Worm (Caenorhabditis elegans) whole organism, L4 larva: ENCODE results near the gene F01D5.2.
A peak's percentile ranks its signal among the peaks of the same experiment; 100 is the strongest.

Experiments used
- F37D6.2 ChIP-seq: sonication (generic microtip); optimal IDR thresholded peaks from 2 replicates; lab custom pipeline; 2016; ENCODE audit warnings: mild to moderate bottlenecking, missing genetic modification characterization, missing compliant biosample characterization
- T20F7.1 ChIP-seq: fragments of 200-800 bp; sonication (Bioruptor generic); optimal IDR thresholded peaks from 2 replicates; lab custom pipeline; 2018; ENCODE audit warnings: mild to moderate bottlenecking, missing genetic modification characterization, missing compliant biosample characterization
- aha-1 ChIP-seq: fragments of 150-350 bp; peaks from one replicate; lab custom pipeline; 2014; ENCODE audit warnings: missing biosample characterization, missing genetic modification characterization
- aly-2 ChIP-seq: sonication (generic microtip); optimal IDR thresholded peaks from 2 replicates; lab custom pipeline; 2018; ENCODE audit warnings: missing biosample characterization, missing genetic modification characterization
- attf-4 ChIP-seq: sonication (generic microtip); optimal IDR thresholded peaks from 3 replicates; lab custom pipeline; 2017; ENCODE audit warnings: missing biosample characterization, missing genetic modification characterization
- ceh-28 ChIP-seq: fragments of 150-350 bp; optimal IDR thresholded peaks from 2 replicates; lab custom pipeline; 2014; ENCODE audit warnings: missing biosample characterization, missing genetic modification reagents, missing genetic modification characterization
- ceh-32 ChIP-seq: sonication (generic microtip); optimal IDR thresholded peaks from 2 replicates; lab custom pipeline; 2016; ENCODE audit warnings: mild to moderate bottlenecking, missing genetic modification characterization, missing compliant biosample characterization; ENCODE audit not compliant: poor library complexity
- ceh-62 ChIP-seq: sonication (generic microtip); optimal IDR thresholded peaks from 2 replicates; lab custom pipeline; 2017; ENCODE audit warnings: missing biosample characterization, missing genetic modification characterization
- ceh-82 ChIP-seq: sonication (generic microtip); optimal IDR thresholded peaks from 2 replicates; lab custom pipeline; 2017; ENCODE audit warnings: missing biosample characterization, missing genetic modification characterization
- ctbp-1 ChIP-seq: fragments of 200-800 bp; sonication (Bioruptor generic); IDR thresholded peaks from 2 replicates; pipeline ENCODE4 v1.3.6; 2022; ENCODE audit warnings: missing genetic modification reagents, missing genetic modification characterization, missing compliant biosample characterization
- daf-12 ChIP-seq: fragments of 150-350 bp; optimal IDR thresholded peaks from 2 replicates; lab custom pipeline; 2014; ENCODE audit warnings: missing biosample characterization, missing genetic modification reagents, missing genetic modification characterization
- daf-16 ChIP-seq, 3 experiments: sonication (generic microtip); optimal IDR thresholded peaks; 2 replicates each; lab custom pipeline; 2016 to 2017; ENCODE audit warnings: missing genetic modification characterization in 3 of 3, missing genetic modification reagents in 3 of 3, mild to moderate bottlenecking in 2 of 3, missing compliant biosample characterization in 2 of 3, missing biosample characterization in 1 of 3, moderate library complexity in 1 of 3
- daf-19 ChIP-seq: fragments of 200-800 bp; sonication (Bioruptor generic); conservative IDR thresholded peaks from 2 replicates; pipeline ENCODE4 v1.3.6; 2022; ENCODE audit warnings: missing genetic modification characterization, missing compliant biosample characterization
- daf-8 ChIP-seq: fragments of 200-800 bp; sonication (Bioruptor generic); IDR thresholded peaks from 2 replicates; pipeline ENCODE4 v1.3.6; 2022; ENCODE audit warnings: missing genetic modification characterization, missing compliant biosample characterization
- dmd-6 ChIP-seq: fragments of 200-800 bp; sonication (Bioruptor generic); IDR thresholded peaks from 2 replicates; pipeline ENCODE4 v1.3.6; 2022; ENCODE audit warnings: missing genetic modification reagents, missing genetic modification characterization, missing compliant biosample characterization
- dmd-8 ChIP-seq: fragments of 200-800 bp; sonication (Bioruptor generic); IDR thresholded peaks from 2 replicates; pipeline ENCODE4 v1.3.6; 2022; ENCODE audit warnings: missing genetic modification characterization, missing compliant biosample characterization
- egl-43 ChIP-seq: fragments of 200-800 bp; sonication (Bioruptor generic); IDR thresholded peaks from 2 replicates; pipeline ENCODE4 v1.3.6; 2022; ENCODE audit warnings: missing genetic modification reagents, missing genetic modification characterization, missing compliant biosample characterization
- fkh-10 ChIP-seq: fragments of 150-350 bp; optimal IDR thresholded peaks from 2 replicates; lab custom pipeline; 2014; ENCODE audit warnings: missing biosample characterization, missing genetic modification reagents, missing genetic modification characterization
- fos-1 ChIP-seq: fragments of 150-350 bp; optimal IDR thresholded peaks from 2 replicates; lab custom pipeline; 2014; ENCODE audit warnings: missing biosample characterization, missing genetic modification characterization
- gei-8 ChIP-seq: fragments of 200-800 bp; sonication (Bioruptor generic); optimal IDR thresholded peaks from 2 replicates; lab custom pipeline; 2018; ENCODE audit warnings: mild to moderate bottlenecking, missing genetic modification characterization, missing compliant biosample characterization
- hlh-11 ChIP-seq: fragments of 200-800 bp; sonication (Bioruptor generic); optimal IDR thresholded peaks from 2 replicates; lab custom pipeline; 2018; ENCODE audit warnings: mild to moderate bottlenecking, missing genetic modification characterization, missing compliant biosample characterization
- hmg-1.1 ChIP-seq: fragments of 200-800 bp; sonication (Bioruptor generic); IDR thresholded peaks from 2 replicates; pipeline ENCODE4 v1.3.6; 2022; ENCODE audit warnings: missing genetic modification reagents, missing genetic modification characterization, missing compliant biosample characterization
- jun-1 ChIP-seq: fragments of 150-350 bp; optimal IDR thresholded peaks from 2 replicates; lab custom pipeline; 2014; ENCODE audit warnings: missing biosample characterization, missing genetic modification reagents, missing genetic modification characterization
- lim-7 ChIP-seq: fragments of 200-800 bp; sonication (Bioruptor generic); IDR thresholded peaks from 2 replicates; pipeline ENCODE4 v1.3.6; 2022; ENCODE audit warnings: missing genetic modification characterization, missing compliant biosample characterization
- lin-13 ChIP-seq: fragments of 150-350 bp; optimal IDR thresholded peaks from 2 replicates; lab custom pipeline; 2014; ENCODE audit warnings: missing biosample characterization, missing genetic modification reagents, missing genetic modification characterization
- lin-15B ChIP-seq: fragments of 150-350 bp; sonication (generic microtip); optimal IDR thresholded peaks from 3 replicates; lab custom pipeline; 2014; ENCODE audit warnings: missing biosample characterization, missing genetic modification characterization
- lin-29 ChIP-seq: fragments of 200-800 bp; sonication (Bioruptor generic); IDR thresholded peaks from 2 replicates; pipeline ENCODE4 v1.3.6; 2022; ENCODE audit warnings: missing genetic modification reagents, missing genetic modification characterization, missing compliant biosample characterization
- madf-5 ChIP-seq, 2 experiments: fragments of 200-800 bp; sonication (Bioruptor generic); IDR thresholded peaks; 2 replicates each; pipeline ENCODE4 v1.3.6; 2022; ENCODE audit warnings: missing compliant biosample characterization in 2 of 2, missing genetic modification characterization in 2 of 2
- madf-9 ChIP-seq: fragments of 200-800 bp; sonication (Bioruptor generic); conservative IDR thresholded peaks from 2 replicates; pipeline ENCODE4 v1.3.6; 2022; ENCODE audit warnings: missing genetic modification reagents, missing genetic modification characterization, missing compliant biosample characterization
- mdl-1 ChIP-seq, 2 experiments: fragments of 150-350 bp in 1 of 2; sonication (generic microtip) in 1 of 2; optimal IDR thresholded peaks; 2 replicates each; lab custom pipeline; 2014 to 2017; ENCODE audit warnings: missing biosample characterization in 2 of 2, missing genetic modification characterization in 2 of 2
- mxl-2 ChIP-seq: fragments of 200-800 bp; sonication (Bioruptor generic); conservative IDR thresholded peaks from 2 replicates; pipeline ENCODE4 v1.3.6; 2022; ENCODE audit warnings: missing genetic modification reagents, missing genetic modification characterization, missing compliant biosample characterization
- nhr-10 ChIP-seq: fragments of 150-350 bp; optimal IDR thresholded peaks from 2 replicates; lab custom pipeline; 2014; ENCODE audit warnings: missing biosample characterization, missing genetic modification characterization
- nhr-102 ChIP-seq: sonication (generic microtip); optimal IDR thresholded peaks from 2 replicates; lab custom pipeline; 2016; ENCODE audit warnings: mild to moderate bottlenecking, missing genetic modification characterization, moderate library complexity, missing compliant biosample characterization
- nhr-111 ChIP-seq: fragments of 200-800 bp; sonication (Bioruptor generic); optimal IDR thresholded peaks from 2 replicates; lab custom pipeline; 2018; ENCODE audit warnings: mild to moderate bottlenecking, missing genetic modification characterization, missing compliant biosample characterization
- nhr-237 ChIP-seq: sonication (generic microtip); optimal IDR thresholded peaks from 2 replicates; lab custom pipeline; 2017; ENCODE audit warnings: missing biosample characterization, missing genetic modification characterization
- nhr-42 ChIP-seq: fragments of 200-800 bp; sonication (Bioruptor generic); IDR thresholded peaks from 2 replicates; pipeline ENCODE4 v1.3.6; 2022; ENCODE audit warnings: missing genetic modification characterization, missing compliant biosample characterization
- nhr-48 ChIP-seq: sonication (generic microtip); optimal IDR thresholded peaks from 2 replicates; lab custom pipeline; 2016; ENCODE audit warnings: mild to moderate bottlenecking, missing genetic modification characterization, missing compliant biosample characterization
- nhr-6 ChIP-seq: fragments of 150-350 bp; optimal IDR thresholded peaks from 2 replicates; lab custom pipeline; 2014; ENCODE audit warnings: missing biosample characterization, missing genetic modification characterization
- php-3 ChIP-seq: fragments of 200-800 bp; sonication (Bioruptor generic); IDR thresholded peaks from 2 replicates; pipeline ENCODE4 v1.3.6; 2022; ENCODE audit warnings: missing genetic modification reagents, missing genetic modification characterization, missing compliant biosample characterization
- pqm-1 ChIP-seq: sonication (generic microtip); optimal IDR thresholded peaks from 2 replicates; lab custom pipeline; 2017; ENCODE audit warnings: missing biosample characterization, missing genetic modification characterization
- rbr-2 ChIP-seq: sonication (generic microtip); optimal IDR thresholded peaks from 2 replicates; lab custom pipeline; 2016; ENCODE audit warnings: missing genotype, missing genetic modification characterization, missing compliant biosample characterization
- sdz-12 ChIP-seq: fragments of 200-800 bp; sonication (Bioruptor generic); optimal IDR thresholded peaks from 2 replicates; lab custom pipeline; 2018; ENCODE audit warnings: mild to moderate bottlenecking, missing genetic modification characterization, missing compliant biosample characterization
- set-16 ChIP-seq: fragments of 200-800 bp; sonication (Bioruptor generic); IDR thresholded peaks from 2 replicates; pipeline ENCODE4 v1.3.6; 2022; ENCODE audit warnings: missing genetic modification reagents, missing genetic modification characterization, missing compliant biosample characterization
- snpc-1.2 ChIP-seq: fragments of 200-800 bp; sonication (Bioruptor generic); IDR thresholded peaks from 2 replicates; pipeline ENCODE4 v1.3.6; 2022; ENCODE audit warnings: missing genetic modification reagents, missing genetic modification characterization, missing compliant biosample characterization
- spr-3 ChIP-seq: fragments of 200-800 bp; sonication (Bioruptor generic); optimal IDR thresholded peaks from 2 replicates; lab custom pipeline; 2018; ENCODE audit warnings: mild to moderate bottlenecking, missing genetic modification characterization, missing compliant biosample characterization
- tra-1 ChIP-seq: fragments of 200-800 bp; sonication (Bioruptor generic); IDR thresholded peaks from 2 replicates; pipeline ENCODE4 v1.3.6; 2022; ENCODE audit warnings: missing genetic modification reagents, missing genetic modification characterization, missing compliant biosample characterization
- unc-130 ChIP-seq: sonication (generic microtip); optimal IDR thresholded peaks from 2 replicates; lab custom pipeline; 2016; ENCODE audit warnings: missing genetic modification reagents, missing genetic modification characterization, missing compliant biosample characterization
- unc-39 ChIP-seq: sonication (generic microtip); optimal IDR thresholded peaks from 2 replicates; lab custom pipeline; 2017; ENCODE audit warnings: missing biosample characterization, missing genetic modification characterization
- zag-1 ChIP-seq: fragments of 150-350 bp; optimal IDR thresholded peaks from 2 replicates; lab custom pipeline; 2014; ENCODE audit warnings: missing biosample characterization, missing genetic modification characterization
- zfp-2 ChIP-seq: sonication (generic microtip); optimal IDR thresholded peaks from 2 replicates; lab custom pipeline; 2016; ENCODE audit warnings: mild to moderate bottlenecking, missing genetic modification characterization, missing compliant biosample characterization
- zfp-3 ChIP-seq: fragments of 200-800 bp; sonication (Bioruptor generic); conservative IDR thresholded peaks from 2 replicates; pipeline ENCODE4 v1.3.6; 2022; ENCODE audit warnings: missing genetic modification reagents, missing genetic modification characterization, missing compliant biosample characterization
- ztf-11 ChIP-seq: fragments of 150-350 bp; optimal IDR thresholded peaks from 2 replicates; lab custom pipeline; 2014; ENCODE audit warnings: missing biosample characterization, missing genetic modification characterization
- ztf-7 ChIP-seq: fragments of 150-350 bp; optimal IDR thresholded peaks from 2 replicates; lab custom pipeline; 2014; ENCODE audit warnings: missing biosample characterization, missing genetic modification characterization

F01D5.2 gene

DNA sequence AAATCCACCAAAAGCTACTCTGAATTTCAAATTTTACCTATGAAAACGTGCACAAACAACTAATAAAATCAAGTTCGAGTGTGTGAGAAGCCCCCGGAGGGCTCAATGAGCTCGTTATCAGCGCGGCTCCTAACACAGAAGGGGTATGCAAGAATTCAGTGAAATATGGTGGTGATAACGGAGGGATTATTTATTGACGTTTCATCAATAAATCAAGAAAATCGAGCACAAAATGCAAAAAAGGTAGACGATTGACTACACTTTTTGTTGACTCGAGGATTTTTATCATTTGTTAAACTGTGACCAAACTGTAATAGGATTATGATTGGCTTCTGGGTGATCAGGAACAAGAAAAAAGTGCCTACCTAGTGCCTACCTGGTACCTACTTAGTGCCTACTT, 41.4 kb downstream of the F01D5.2 start, which contains the start of gene zip-3 (continued):
- TF ChIP-seq jun-1 (tag; lab: Kevin White, UChicago) (no peak), attf-4 (tag; lab: Kevin White, UChicago) (no peak), nhr-48 (tag; lab: Kevin White, UChicago) (peak; percentile 0), php-3 (GFP tag; lab: Robert Waterston, UW) (peak; percentile 62; the same call in 1 of the 2 replicates), pqm-1 (tag; lab: Kevin White, UChicago) (peak; percentile 44), lin-15B (no peak), zfp-3 (GFP tag; lab: Robert Waterston, UW) (no peak), gei-8 (GFP tag; lab: Kevin White, UChicago) (peak; percentile 21), ctbp-1 (GFP tag; lab: Robert Waterston, UW) (no peak), mdl-1 (tag; optimal IDR thresholded peaks at IDR 0.05; lab: Kevin White, UChicago) (no peak), nhr-111 (no peak), sdz-12 (GFP tag; lab: Kevin White, UChicago) (no peak), zag-1 (tag; lab: Kevin White, UChicago) (no peak), ztf-11 (tag; lab: Kevin White, UChicago) (no peak), snpc-1.2 (GFP tag; lab: Robert Waterston, UW) (no peak), unc-39 (no peak), ceh-82 (tag; lab: Kevin White, UChicago) (no peak), ztf-7 (tag; lab: Kevin White, UChicago) (no peak), hlh-11 (tag; lab: Kevin White, UChicago) (peak; percentile 64), lin-13 (GFP tag; lab: Kevin White, UChicago) (no peak), tra-1 (GFP tag; lab: Robert Waterston, UW) (peak; percentile 67), dmd-8 (GFP tag; lab: Robert Waterston, UW) (no peak), hmg-1.1 (no peak), daf-19 (no peak), T20F7.1 (GFP tag; lab: Kevin White, UChicago) (no peak), ceh-32 (no peak), rbr-2 (no peak), daf-16 (GFP tag; optimal IDR thresholded peaks at IDR 0.05; lab: Kevin White, UChicago) (no peak), daf-16 (tag; optimal IDR thresholded peaks at IDR 0.05; lab: Kevin White, UChicago) (peak; percentile 61), ceh-62 (no peak), lim-7 (GFP tag; lab: Robert Waterston, UW) (no peak), set-16 (GFP tag; lab: Robert Waterston, UW) (no peak), spr-3 (GFP tag; lab: Kevin White, UChicago) (no peak), aha-1 (tag; lab: Kevin White, UChicago) (no peak), mxl-2 (GFP tag; lab: Robert Waterston, UW) (no peak), egl-43 (GFP tag; lab: Robert Waterston, UW) (no peak), ceh-28 (tag; lab: Kevin White, UChicago) (no peak), fos-1 (tag; lab: Kevin White, UChicago) (no peak), daf-12 (tag; lab: Kevin White, UChicago) (no peak), zfp-2 (tag; lab: Kevin White, UChicago) (no peak), aly-2 (tag; lab: Kevin White, UChicago) (no peak), fkh-10 (GFP tag; lab: Kevin White, UChicago) (no peak), unc-130 (GFP tag; lab: Kevin White, UChicago) (no peak), nhr-10 (no peak), nhr-42 (GFP tag; lab: Robert Waterston, UW) (no peak), nhr-237 (no peak), nhr-6 (tag; lab: Kevin White, UChicago) (no peak), dmd-6 (peak; percentile 77), F37D6.2 (tag; lab: Kevin White, UChicago) (no peak), lin-29 (GFP tag; lab: Robert Waterston, UW) (no peak), madf-9 (no peak), daf-8 (no peak), madf-5 (GFP tag; IDR thresholded peaks at IDR 0.05; lab: Robert Waterston, UW) (no peak), nhr-102 (tag; lab: Kevin White, UChicago) (no peak)
- TF ChIP-seq, all 104 proteins: peak for 11
